Worm (Caenorhabditis elegans): ENCODE measurements around the gene apc-10.
A peak's percentile ranks its signal among the peaks of the same experiment; 100 is the strongest.

apc-10 gene

ce11 chrV:10460685-10461084 lies 34.5 kb upstream of the apc-10 start:
- TF ChIP-seq fkh-10 (GFP tag; optimal IDR thresholded peaks at IDR 0.05) = no peak
- TF ChIP-seq nhr-43 (tag; optimal IDR thresholded peaks at IDR 0.05; ENCODE audit: poor library complexity, severe bottlenecking) = peak; percentile 34
- TF ChIP-seq elt-3 (tag; optimal IDR thresholded peaks at IDR 0.05) = peak in 1 of 3 experiments; percentile 9

- no peak for TF ChIP-seq nhr-23 (tag; optimal IDR thresholded peaks at IDR 0.05)
- TF ChIP-seq egl-5 (tag; optimal IDR thresholded peaks at IDR 0.05) = no peak
- TF ChIP-seq unc-62 (GFP tag; optimal IDR thresholded peaks at IDR 0.05) = no peak
- TF ChIP-seq fkh-2 (tag; optimal IDR thresholded peaks at IDR 0.05) = no peak
- no peak for TF ChIP-seq snpc-4 (tag; optimal IDR thresholded peaks at IDR 0.05)
- no peak for TF ChIP-seq nhr-43 (tag; optimal IDR thresholded peaks at IDR 0.05; ENCODE audit: poor library complexity, severe bottlenecking)
- no peak for TF ChIP-seq ceh-9 (tag; optimal IDR thresholded peaks at IDR 0.05)
Observed at ce11 chrV:10457247-10457646, 31.1 kb upstream of the apc-10 start, which contains the start of gene F22E12.1. F22E12.1 (minus strand) TSS chrV:10457347.

ce11 chrV:10453466-10453865 lies 27.3 kb upstream of the apc-10 start, which contains the start of gene Y32F6A.5:
Y32F6A.5 (minus strand) TSS chrV:10453605.
- TF ChIP-seq nfya-1 (tag; optimal IDR thresholded peaks at IDR 0.05; ENCODE audit: insufficient read depth) = peak; percentile 32
- no peak for TF ChIP-seq nhr-76 (tag; optimal IDR thresholded peaks at IDR 0.05)
- TF ChIP-seq snpc-4 (tag; optimal IDR thresholded peaks at IDR 0.05) = no peak
- no peak for TF ChIP-seq nhr-43 (tag; optimal IDR thresholded peaks at IDR 0.05; ENCODE audit: poor library complexity, severe bottlenecking)

ce11 chrV:10441135-10442024 lies 15.2 kb upstream of the apc-10 start, which contains the start of gene pap-1:
pap-1 (plus strand) TSS chrV:10441974.
- TF ChIP-seq nhr-77 (tag; optimal IDR thresholded peaks at IDR 0.05) (no peak), ama-1 (optimal IDR thresholded peaks at IDR 0.05) (no peak), pha-4 (tag; optimal IDR thresholded peaks at IDR 0.05) (peak; percentile 3), nfya-1 (tag; optimal IDR thresholded peaks at IDR 0.05; ENCODE audit: insufficient read depth) (peak; percentile 49), sea-2 (GFP tag; optimal IDR thresholded peaks at IDR 0.05) (no peak), elt-2 (tag; optimal IDR thresholded peaks at IDR 0.05) (peak; percentile 21), nhr-25 (tag; optimal IDR thresholded peaks at IDR 0.05) (no peak), ztf-4 (tag; optimal IDR thresholded peaks at IDR 0.05) (no peak), fkh-2 (tag; optimal IDR thresholded peaks at IDR 0.05) (no peak), jun-1 (tag; optimal IDR thresholded peaks at IDR 0.05) (no peak), nhr-76 (tag; optimal IDR thresholded peaks at IDR 0.05) (no peak), elt-1 (tag; optimal IDR thresholded peaks at IDR 0.05) (no peak), nhr-43 (tag; optimal IDR thresholded peaks at IDR 0.05; ENCODE audit: poor library complexity, severe bottlenecking) (peak; percentile 15), lsy-12 (tag; optimal IDR thresholded peaks at IDR 0.05) (no peak), pqm-1 (tag; optimal IDR thresholded peaks at IDR 0.05) (no peak), nhr-67 (tag; optimal IDR thresholded peaks at IDR 0.05) (no peak), nhr-11 (tag; optimal IDR thresholded peaks at IDR 0.05) (no peak), tbx-2 (tag; optimal IDR thresholded peaks at IDR 0.05) (no peak), ceh-16 (tag; optimal IDR thresholded peaks at IDR 0.05) (no peak), ceh-9 (tag; optimal IDR thresholded peaks at IDR 0.05) (no peak), mdl-1 (tag; optimal IDR thresholded peaks at IDR 0.05) (no peak), aly-2 (tag; optimal IDR thresholded peaks at IDR 0.05) (no peak), nhr-237 (tag; optimal IDR thresholded peaks at IDR 0.05) (no peak), mml-1 (tag; optimal IDR thresholded peaks at IDR 0.05) (no peak), nhr-23 (tag; optimal IDR thresholded peaks at IDR 0.05) (no peak), lin-15B (tag; optimal IDR thresholded peaks at IDR 0.05) (peak; percentile 1), daf-12 (tag; optimal IDR thresholded peaks at IDR 0.05) (no peak), fos-1 (tag; optimal IDR thresholded peaks at IDR 0.05) (no peak), fkh-10 (GFP tag; optimal IDR thresholded peaks at IDR 0.05) (no peak), ztf-11 (tag; optimal IDR thresholded peaks at IDR 0.05) (no peak), snpc-4 (tag; optimal IDR thresholded peaks at IDR 0.05) (no peak), egl-27 (tag; optimal IDR thresholded peaks at IDR 0.05) (no peak), egl-5 (tag; optimal IDR thresholded peaks at IDR 0.05) (no peak), nhr-12 (tag; optimal IDR thresholded peaks at IDR 0.05) (no peak), unc-62 (GFP tag; optimal IDR thresholded peaks at IDR 0.05) (no peak), unc-39 (tag; optimal IDR thresholded peaks at IDR 0.05) (no peak), nhr-28 (tag; optimal IDR thresholded peaks at IDR 0.05) (no peak), skn-1 (tag; optimal IDR thresholded peaks at IDR 0.05) (no peak), ceh-28 (tag; optimal IDR thresholded peaks at IDR 0.05) (peak; percentile 76), R02D3.7 (tag; optimal IDR thresholded peaks at IDR 0.05) (no peak), ceh-82 (tag; optimal IDR thresholded peaks at IDR 0.05) (no peak), hmg-11 (tag; optimal IDR thresholded peaks at IDR 0.05) (peak; percentile 60), zag-1 (tag; optimal IDR thresholded peaks at IDR 0.05) (no peak)
